Worm (Caenorhabditis elegans) whole organism, L1 larva: Measurements from ENCODE around the gene F22F7.11.

Source experiments
- C16A3.4 ChIP-seq: fragments of 150-350 bp; optimal IDR thresholded peaks from 2 replicates; lab custom pipeline; 2014; ENCODE audit warnings: missing biosample characterization, missing genetic modification characterization
- C34B4.2 ChIP-seq: sonication (generic microtip); optimal IDR thresholded peaks from 2 replicates; lab custom pipeline; 2017; ENCODE audit warnings: mild to moderate bottlenecking, missing genetic modification characterization, missing compliant biosample characterization
- F16B12.6 ChIP-seq: fragments of 150-350 bp; optimal IDR thresholded peaks from 2 replicates; lab custom pipeline; 2014; ENCODE audit warnings: missing biosample characterization, missing genetic modification characterization
- aha-1 ChIP-seq: fragments of 150-350 bp; optimal IDR thresholded peaks from 2 replicates; lab custom pipeline; 2014; ENCODE audit warnings: missing biosample characterization, missing genetic modification characterization
- ceh-82 ChIP-seq, 3 experiments: fragments of 150-350 bp in 1 of 3; sonication (generic microtip) in 2 of 3; optimal IDR thresholded peaks; 2 replicates each; lab custom pipeline; 2014 to 2017; ENCODE audit warnings: missing biosample characterization in 3 of 3, missing genetic modification characterization in 3 of 3
- dpl-1 ChIP-seq, 3 experiments: fragments of 150-350 bp in 2 of 3; sonication (generic microtip) in 1 of 3; optimal IDR thresholded peaks; 2 replicates each; lab custom pipeline; 2014 to 2017; ENCODE audit warnings: missing biosample characterization in 3 of 3, missing genetic modification characterization in 3 of 3, missing genetic modification reagents in 3 of 3
- dsc-1 ChIP-seq: sonication (generic microtip); optimal IDR thresholded peaks from 2 replicates; lab custom pipeline; 2016; ENCODE audit warnings: mild to moderate bottlenecking, missing genetic modification characterization, missing compliant biosample characterization
- efl-3 ChIP-seq: fragments of 200-800 bp; sonication (Bioruptor generic); optimal IDR thresholded peaks from 2 replicates; lab custom pipeline; 2018; ENCODE audit warnings: mild to moderate bottlenecking, missing genetic modification characterization, missing compliant biosample characterization
- egl-13 ChIP-seq: sonication (generic microtip); optimal IDR thresholded peaks from 2 replicates; lab custom pipeline; 2016; ENCODE audit warnings: missing genotype, missing genetic modification reagents, missing genetic modification characterization, missing compliant biosample characterization
- egl-27 ChIP-seq, 2 experiments: fragments of 150-350 bp in 1 of 2; sonication (generic microtip); optimal IDR thresholded peaks; 3 replicates each; lab custom pipeline; 2017 to 2018; ENCODE audit warnings: missing biosample characterization in 2 of 2, missing genetic modification characterization in 2 of 2, missing genetic modification reagents in 2 of 2
- fkh-4 ChIP-seq: sonication (generic microtip); optimal IDR thresholded peaks from 2 replicates; lab custom pipeline; 2016; ENCODE audit warnings: missing compliant biosample characterization, missing genetic modification characterization, borderline replicate concordance
- fkh-8 ChIP-seq: sonication (generic microtip); optimal IDR thresholded peaks from 2 replicates; lab custom pipeline; 2016; ENCODE audit warnings: mild to moderate bottlenecking, missing genetic modification characterization, missing compliant biosample characterization
- fos-1 ChIP-seq: fragments of 150-350 bp; optimal IDR thresholded peaks from 2 replicates; lab custom pipeline; 2014; ENCODE audit warnings: missing biosample characterization, missing genetic modification characterization
- hlh-17 ChIP-seq: fragments of 200-800 bp; sonication (Bioruptor generic); optimal IDR thresholded peaks from 2 replicates; lab custom pipeline; 2018; ENCODE audit warnings: missing genetic modification characterization, mild to moderate bottlenecking, missing compliant biosample characterization, moderate library complexity, borderline replicate concordance
- hlh-4 ChIP-seq: sonication (generic microtip); optimal IDR thresholded peaks from 2 replicates; lab custom pipeline; 2016; ENCODE audit warnings: mild to moderate bottlenecking, missing genetic modification characterization, missing compliant biosample characterization
- hpl-2 ChIP-seq: fragments of 150-350 bp; optimal IDR thresholded peaks from 2 replicates; lab custom pipeline; 2014; ENCODE audit warnings: missing biosample characterization, missing genetic modification reagents, missing genetic modification characterization
- irx-1 ChIP-seq: sonication (generic microtip); optimal IDR thresholded peaks from 2 replicates; lab custom pipeline; 2016; ENCODE audit warnings: missing genetic modification characterization, missing compliant biosample characterization
- lin-14 ChIP-seq: fragments of 200-800 bp; sonication (Bioruptor generic); optimal IDR thresholded peaks from 2 replicates; lab custom pipeline; 2018; ENCODE audit warnings: mild to moderate bottlenecking, missing genetic modification characterization, moderate library complexity, missing compliant biosample characterization
- lin-35 ChIP-seq, 2 experiments: fragments of 150-350 bp; optimal IDR thresholded peaks; 2 replicates each; lab custom pipeline; 2014; ENCODE audit warnings: missing biosample characterization in 2 of 2, missing genetic modification characterization in 2 of 2, missing genetic modification reagents in 2 of 2
- lir-3 ChIP-seq: sonication (generic microtip); optimal IDR thresholded peaks from 2 replicates; lab custom pipeline; 2016; ENCODE audit warnings: mild to moderate bottlenecking, missing genetic modification characterization, moderate library complexity, missing compliant biosample characterization; ENCODE audit not compliant: poor library complexity
- lsy-2 ChIP-seq, 2 experiments: fragments of 150-350 bp; optimal IDR thresholded peaks; 2 replicates each; lab custom pipeline; 2014; ENCODE audit warnings: missing biosample characterization in 2 of 2, missing genetic modification characterization in 2 of 2
- mep-1 ChIP-seq: fragments of 150-350 bp; optimal IDR thresholded peaks from 2 replicates; lab custom pipeline; 2014; ENCODE audit warnings: missing biosample characterization, missing genetic modification characterization
- nhr-11 ChIP-seq: fragments of 150-350 bp; optimal IDR thresholded peaks from 2 replicates; lab custom pipeline; 2014; ENCODE audit warnings: missing biosample characterization, missing genetic modification characterization
- nhr-19 ChIP-seq: fragments of 200-800 bp; sonication (Bioruptor generic); conservative IDR thresholded peaks from 2 replicates; pipeline ENCODE4 v1.3.6; 2022; ENCODE audit warnings: missing genetic modification characterization, missing compliant biosample characterization
- nhr-237 ChIP-seq: fragments of 150-350 bp; optimal IDR thresholded peaks from 2 replicates; lab custom pipeline; 2014; ENCODE audit warnings: missing biosample characterization, missing genetic modification characterization
- nhr-47 ChIP-seq: sonication (generic microtip); optimal IDR thresholded peaks from 2 replicates; lab custom pipeline; 2016; ENCODE audit warnings: mild to moderate bottlenecking, missing genetic modification characterization, moderate library complexity, missing compliant biosample characterization
- nhr-71 ChIP-seq: sonication (generic microtip); optimal IDR thresholded peaks from 2 replicates; lab custom pipeline; 2016; ENCODE audit warnings: mild to moderate bottlenecking, missing genetic modification characterization, moderate library complexity, missing compliant biosample characterization
- nhr-76 ChIP-seq: sonication (generic microtip); optimal IDR thresholded peaks from 2 replicates; lab custom pipeline; 2017; ENCODE audit warnings: missing biosample characterization, missing genetic modification characterization
- nhr-77 ChIP-seq: fragments of 150-350 bp; optimal IDR thresholded peaks from 2 replicates; lab custom pipeline; 2014; ENCODE audit warnings: missing biosample characterization, missing genetic modification characterization
- nhr-84 ChIP-seq: sonication (generic microtip); optimal IDR thresholded peaks from 2 replicates; lab custom pipeline; 2017; ENCODE audit warnings: missing biosample characterization, missing genetic modification characterization
- pag-3 ChIP-seq: sonication (generic microtip); optimal IDR thresholded peaks from 2 replicates; lab custom pipeline; 2017; ENCODE audit warnings: missing genetic modification characterization, mild to moderate bottlenecking, missing compliant biosample characterization, antibody characterized with exemption, borderline replicate concordance; ENCODE audit not compliant: insufficient read depth
- pax-3 ChIP-seq: fragments of 200-800 bp; sonication (Bioruptor generic); optimal IDR thresholded peaks from 2 replicates; lab custom pipeline; 2018; ENCODE audit warnings: mild to moderate bottlenecking, missing genetic modification characterization, moderate library complexity, missing compliant biosample characterization
- pqm-1 ChIP-seq: sonication (generic microtip); optimal IDR thresholded peaks from 3 replicates; lab custom pipeline; 2017; ENCODE audit warnings: missing biosample characterization, missing genetic modification characterization
- rnt-1 ChIP-seq: sonication (generic microtip); optimal IDR thresholded peaks from 2 replicates; lab custom pipeline; 2016; ENCODE audit warnings: mild to moderate bottlenecking, missing genetic modification characterization, moderate library complexity, missing compliant biosample characterization
- snpc-4 ChIP-seq: fragments of 150-350 bp; optimal IDR thresholded peaks from 2 replicates; lab custom pipeline; 2014; ENCODE audit warnings: missing biosample characterization, missing genetic modification characterization
- tbx-2 ChIP-seq: sonication (generic microtip); optimal IDR thresholded peaks from 2 replicates; lab custom pipeline; 2016; ENCODE audit warnings: missing genetic modification characterization, missing compliant biosample characterization
- tlp-1 ChIP-seq: fragments of 150-350 bp; optimal IDR thresholded peaks from 2 replicates; lab custom pipeline; 2014; ENCODE audit warnings: missing biosample characterization, missing genetic modification characterization
- unc-62 ChIP-seq: fragments of 150-350 bp; optimal IDR thresholded peaks from 2 replicates; lab custom pipeline; 2014; ENCODE audit warnings: missing biosample characterization, missing genetic modification reagents, missing genetic modification characterization
- unc-86 ChIP-seq: sonication (generic microtip); optimal IDR thresholded peaks from 2 replicates; lab custom pipeline; 2016; ENCODE audit warnings: missing genetic modification characterization, missing compliant biosample characterization
- vab-15 ChIP-seq: sonication (generic microtip); optimal IDR thresholded peaks from 2 replicates; lab custom pipeline; 2017; ENCODE audit warnings: missing genotype, mild to moderate bottlenecking, missing genetic modification characterization, missing compliant biosample characterization
- ztf-11 ChIP-seq, 2 experiments: sonication (generic microtip); optimal IDR thresholded peaks; 2 replicates each; lab custom pipeline; 2016 to 2017; ENCODE audit warnings: missing genetic modification characterization in 2 of 2, missing biosample characterization in 1 of 2, missing compliant biosample characterization in 1 of 2

The F22F7.11 gene

DNA sequence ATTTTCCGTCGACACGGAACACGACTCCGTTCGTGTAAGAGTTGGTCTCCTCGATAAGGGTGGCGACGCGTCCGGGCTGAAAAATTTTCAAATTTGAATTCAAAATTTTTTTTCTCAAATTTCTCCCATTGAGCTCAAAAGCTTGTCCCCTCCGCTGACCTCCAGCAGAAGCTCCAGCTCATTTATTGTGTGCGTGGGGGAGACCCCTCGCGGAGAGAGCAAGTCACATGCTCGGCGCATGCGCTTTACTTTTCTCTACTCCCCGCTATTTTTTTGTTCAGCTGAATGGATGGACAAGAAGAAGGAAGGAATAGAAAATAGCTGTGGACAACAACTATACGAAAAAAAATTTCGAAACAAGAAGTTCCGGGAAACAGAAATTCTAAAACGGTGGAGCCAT is 13.9 kb downstream of the F22F7.11 start (continued):
- TF ChIP-seq rnt-1 (tag; lab: Kevin White, UChicago) (peak; percentile 64), nhr-84 (tag; lab: Kevin White, UChicago) (no peak), mep-1 (peak; percentile 71), lin-14 (GFP tag; lab: Kevin White, UChicago) (peak; percentile 99), egl-13 (tag; lab: Kevin White, UChicago) (peak; percentile 70), fos-1 (tag; lab: Kevin White, UChicago) (no peak), hpl-2 (GFP tag; lab: Kevin White, UChicago) (no peak), C16A3.4 (tag; lab: Kevin White, UChicago) (peak; percentile 36), unc-62 (GFP tag; lab: Kevin White, UChicago) (no peak), hlh-4 (no peak), pag-3 (tag; lab: Kevin White, UChicago) (no peak), nhr-76 (tag; lab: Kevin White, UChicago) (no peak), aha-1 (tag; lab: Kevin White, UChicago) (no peak), nhr-71 (tag; lab: Kevin White, UChicago) (peak; percentile 84), irx-1 (tag; lab: Kevin White, UChicago) (peak; percentile 53), nhr-237 (tag; lab: Kevin White, UChicago) (no peak), fkh-4 (tag; lab: Kevin White, UChicago) (no peak), pqm-1 (tag; lab: Kevin White, UChicago) (no peak), tbx-2 (tag; lab: Kevin White, UChicago) (peak; percentile 76), ztf-11 (tag; optimal IDR thresholded peaks at IDR 0.05; lab: Kevin White, UChicago) (peak in 1 of 2 experiments; percentile 19), unc-86 (peak; percentile 91), ceh-82 (tag; optimal IDR thresholded peaks at IDR 0.05; lab: Kevin White, UChicago) (peak; percentile 40 to 85 (median 61)), efl-3 (GFP tag; lab: Kevin White, UChicago) (no peak), pax-3 (tag; lab: Kevin White, UChicago) (peak; percentile 1), lin-35 (GFP tag; optimal IDR thresholded peaks at IDR 0.05; lab: Kevin White, UChicago) (peak; percentile 26 to 48), lir-3 (tag; lab: Kevin White, UChicago) (peak; percentile 22), snpc-4 (tag; lab: Kevin White, UChicago) (peak; percentile 2), egl-27 (tag; optimal IDR thresholded peaks at IDR 0.05; lab: Kevin White, UChicago) (no peak), tlp-1 (tag; lab: Kevin White, UChicago) (no peak), nhr-11 (tag; lab: Kevin White, UChicago) (no peak), vab-15 (tag; lab: Kevin White, UChicago) (no peak)

DNA sequence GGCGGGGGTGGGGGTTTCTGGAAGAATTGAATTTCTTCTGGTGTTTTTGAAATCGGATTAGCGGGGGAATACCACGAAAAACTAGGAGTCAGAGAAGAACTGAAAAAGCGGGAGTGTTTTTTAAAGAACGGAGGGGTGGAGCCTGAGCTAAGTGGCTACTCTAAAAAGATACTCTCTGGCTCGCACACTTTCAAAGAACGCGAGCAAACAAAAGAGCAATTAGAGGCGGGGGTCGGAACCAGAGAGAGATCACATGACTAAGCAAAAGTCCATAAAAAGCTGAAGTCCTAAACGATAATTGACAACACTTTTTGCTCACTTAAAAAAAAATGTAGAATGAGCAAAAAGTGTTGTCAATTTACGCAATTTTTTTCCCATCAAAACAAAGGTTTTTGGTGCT is 14.7 kb downstream of the F22F7.11 start:
- peak in 1 of 3 experiments; percentile 7 for TF ChIP-seq dpl-1 (GFP tag; optimal IDR thresholded peaks at IDR 0.05; lab: Kevin White, UChicago)
- TF ChIP-seq irx-1 (tag; lab: Kevin White, UChicago) = no peak
- no peak for TF ChIP-seq F16B12.6 (tag; lab: Kevin White, UChicago)
- TF ChIP-seq nhr-47 (tag; lab: Kevin White, UChicago) = peak; percentile 30
- TF ChIP-seq lin-14 (GFP tag; lab: Kevin White, UChicago) = peak; percentile 92
- TF ChIP-seq nhr-19 (GFP tag; lab: Robert Waterston, UW) = peak; percentile 26
- no peak for TF ChIP-seq C34B4.2
- TF ChIP-seq tbx-2 (tag; lab: Kevin White, UChicago) = peak; percentile 47
- peak; percentile 51 for TF ChIP-seq nhr-71 (tag; lab: Kevin White, UChicago)
- TF ChIP-seq nhr-77 (tag; lab: Kevin White, UChicago) = no peak
- TF ChIP-seq hlh-17 (GFP tag; lab: Kevin White, UChicago) = no peak
- peak; percentile 12 for TF ChIP-seq dsc-1 (tag; lab: Kevin White, UChicago)
- peak; percentile 10 for TF ChIP-seq rnt-1 (tag; lab: Kevin White, UChicago)
- TF ChIP-seq lsy-2 (tag; optimal IDR thresholded peaks at IDR 0.05; lab: Kevin White, UChicago) = peak; percentile 9 to 18
- peak in 1 of 3 experiments; percentile 8 for TF ChIP-seq ceh-82 (tag; optimal IDR thresholded peaks at IDR 0.05; lab: Kevin White, UChicago)
- peak; percentile 25 for TF ChIP-seq fkh-8 (tag; lab: Kevin White, UChicago)
- peak; percentile 26 for TF ChIP-seq unc-86
- TF ChIP-seq, all 84 proteins: peak for 12
